Worm (Caenorhabditis elegans) whole organism, L3 larva: Measurements from ENCODE around the gene F56D2.3.

Source experiments
- ceh-28 ChIP-seq: fragments of 150-350 bp; optimal IDR thresholded peaks from 2 replicates; lab custom pipeline; 2014; ENCODE audit warnings: missing biosample characterization, missing genetic modification reagents, missing genetic modification characterization
- ceh-82 ChIP-seq: fragments of 150-350 bp; optimal IDR thresholded peaks from 2 replicates; lab custom pipeline; 2014; ENCODE audit warnings: missing biosample characterization, missing genetic modification characterization
- nhr-23 ChIP-seq: fragments of 150-350 bp; optimal IDR thresholded peaks from 2 replicates; lab custom pipeline; 2014; ENCODE audit warnings: missing biosample characterization, missing genetic modification reagents, missing genetic modification characterization
- nhr-76 ChIP-seq: fragments of 150-350 bp; sonication (generic microtip); optimal IDR thresholded peaks from 5 replicates; lab custom pipeline; 2014; ENCODE audit warnings: missing biosample characterization, missing genetic modification characterization
- skn-1 ChIP-seq: fragments of 150-350 bp; optimal IDR thresholded peaks from 2 replicates; lab custom pipeline; 2014; ENCODE audit warnings: missing biosample characterization, missing genetic modification characterization
- unc-62 ChIP-seq: fragments of 150-350 bp; sonication (generic microtip); optimal IDR thresholded peaks from 4 replicates; lab custom pipeline; 2014; ENCODE audit warnings: missing biosample characterization, missing genetic modification reagents, missing genetic modification characterization
- ztf-11 ChIP-seq: fragments of 150-350 bp; optimal IDR thresholded peaks from 2 replicates; lab custom pipeline; 2014; ENCODE audit warnings: missing biosample characterization, missing genetic modification characterization

ce11 chrIII:5563680-5564079 lies 21.1 kb upstream of the F56D2.3 start:
- TF ChIP-seq ztf-11 (tag; lab: Kevin White, UChicago): no peak
- TF ChIP-seq unc-62: no peak
- no peak for TF ChIP-seq nhr-76 (tag; lab: Kevin White, UChicago)
- no peak for TF ChIP-seq skn-1 (tag; lab: Kevin White, UChicago)
- TF ChIP-seq nhr-23 (tag; lab: Kevin White, UChicago): no peak
- no peak for TF ChIP-seq ceh-28 (tag; lab: Kevin White, UChicago)
- TF ChIP-seq ceh-82 (tag; lab: Kevin White, UChicago): no peak
